Worm (Caenorhabditis elegans) whole organism, L2 larva: ENCODE measurements around the gene jkk-1.

Experiments
- C34F6.9 ChIP-seq: fragments of 150-350 bp; optimal IDR thresholded peaks from 2 replicates; lab custom pipeline; 2014; ENCODE audit warnings: missing biosample characterization, missing genetic modification characterization
- F13H6.1 ChIP-seq: sonication (generic microtip); optimal IDR thresholded peaks from 2 replicates; lab custom pipeline; 2016; ENCODE audit warnings: missing genetic modification characterization, missing compliant biosample characterization
- R02D3.7 ChIP-seq: fragments of 150-350 bp; optimal IDR thresholded peaks from 2 replicates; lab custom pipeline; 2014; ENCODE audit warnings: missing biosample characterization, missing genetic modification characterization
- Y55F3AM.14 ChIP-seq: fragments of 200-800 bp; sonication (Bioruptor generic); optimal IDR thresholded peaks from 2 replicates; lab custom pipeline; 2018; ENCODE audit warnings: mild to moderate bottlenecking, missing genetic modification characterization, missing compliant biosample characterization
- aly-2 ChIP-seq: fragments of 150-350 bp; optimal IDR thresholded peaks from 2 replicates; lab custom pipeline; 2014; ENCODE audit warnings: missing biosample characterization, missing genetic modification characterization
- ama-1 ChIP-seq: fragments of 150-350 bp; optimal IDR thresholded peaks from 2 replicates; lab custom pipeline; 2018; ENCODE audit warnings: inconsistent platforms
- blmp-1 ChIP-seq: sonication (generic microtip); optimal IDR thresholded peaks from 2 replicates; lab custom pipeline; 2017; ENCODE audit warnings: missing genetic modification characterization, mild to moderate bottlenecking, missing compliant biosample characterization, antibody characterized with exemption, moderate library complexity; ENCODE audit not compliant: insufficient read depth
- crh-2 ChIP-seq: sonication (generic microtip); optimal IDR thresholded peaks from 2 replicates; lab custom pipeline; 2017; ENCODE audit warnings: missing biosample characterization, missing genetic modification characterization
- dmd-4 ChIP-seq: sonication (generic microtip); optimal IDR thresholded peaks from 2 replicates; lab custom pipeline; 2017; ENCODE audit warnings: missing biosample characterization, missing genetic modification characterization
- elt-1 ChIP-seq: fragments of 150-350 bp; optimal IDR thresholded peaks from 2 replicates; lab custom pipeline; 2014; ENCODE audit warnings: missing biosample characterization, missing genetic modification characterization
- elt-3 ChIP-seq: sonication (generic microtip); optimal IDR thresholded peaks from 2 replicates; lab custom pipeline; 2017; ENCODE audit warnings: missing biosample characterization, missing genetic modification characterization
- fos-1 ChIP-seq: fragments of 150-350 bp; optimal IDR thresholded peaks from 2 replicates; lab custom pipeline; 2014; ENCODE audit warnings: missing biosample characterization, missing genetic modification characterization
- gmeb-1 ChIP-seq: fragments of 150-350 bp; optimal IDR thresholded peaks from 2 replicates; lab custom pipeline; 2014; ENCODE audit warnings: missing biosample characterization, missing genetic modification characterization
- lin-11 ChIP-seq: fragments of 150-350 bp; sonication (generic microtip); optimal IDR thresholded peaks from 2 replicates; lab custom pipeline; 2014; ENCODE audit warnings: missing biosample characterization, missing genetic modification characterization, inconsistent platforms, mixed read lengths
- lin-13 ChIP-seq: fragments of 150-350 bp; optimal IDR thresholded peaks from 2 replicates; lab custom pipeline; 2014; ENCODE audit warnings: missing biosample characterization, missing genetic modification reagents, missing genetic modification characterization
- lin-39 ChIP-seq: fragments of 150-350 bp; optimal IDR thresholded peaks from 2 replicates; lab custom pipeline; 2014; ENCODE audit warnings: missing biosample characterization, missing genetic modification reagents, missing genetic modification characterization
- lsy-2 ChIP-seq, 2 experiments: fragments of 150-350 bp in 1 of 2; sonication (generic microtip) in 1 of 2; optimal IDR thresholded peaks; 2 replicates each; lab custom pipeline; 2014 to 2017; ENCODE audit warnings: missing biosample characterization in 2 of 2, missing genetic modification characterization in 2 of 2
- mab-5 ChIP-seq: fragments of 150-350 bp; optimal IDR thresholded peaks from 2 replicates; lab custom pipeline; 2014; ENCODE audit warnings: missing biosample characterization, missing genetic modification characterization
- mbf-1 ChIP-seq: sonication (generic microtip); optimal IDR thresholded peaks from 2 replicates; lab custom pipeline; 2017; ENCODE audit warnings: missing biosample characterization, missing genetic modification characterization
- mdl-1 ChIP-seq, 2 experiments: fragments of 150-350 bp in 1 of 2; sonication (generic microtip) in 1 of 2; optimal IDR thresholded peaks; 2 replicates each; lab custom pipeline; 2017; ENCODE audit warnings: missing biosample characterization in 2 of 2, missing genetic modification characterization in 2 of 2
- nhr-10 ChIP-seq: sonication (generic microtip); optimal IDR thresholded peaks from 2 replicates; lab custom pipeline; 2017; ENCODE audit warnings: missing biosample characterization, missing genetic modification characterization
- nhr-11 ChIP-seq: fragments of 150-350 bp; optimal IDR thresholded peaks from 2 replicates; lab custom pipeline; 2014; ENCODE audit warnings: missing biosample characterization, missing genetic modification characterization
- nhr-129 ChIP-seq: fragments of 150-350 bp; optimal IDR thresholded peaks from 2 replicates; lab custom pipeline; 2014; ENCODE audit warnings: missing biosample characterization, missing genetic modification characterization
- nhr-21 ChIP-seq: fragments of 150-350 bp; optimal IDR thresholded peaks from 2 replicates; lab custom pipeline; 2014; ENCODE audit warnings: missing biosample characterization, missing genetic modification characterization
- nhr-23 ChIP-seq: fragments of 150-350 bp; optimal IDR thresholded peaks from 2 replicates; lab custom pipeline; 2014; ENCODE audit warnings: missing biosample characterization, missing genetic modification reagents, missing genetic modification characterization
- nhr-237 ChIP-seq: fragments of 150-350 bp; optimal IDR thresholded peaks from 2 replicates; lab custom pipeline; 2014; ENCODE audit warnings: missing biosample characterization, missing genetic modification characterization
- nhr-25 ChIP-seq: fragments of 150-350 bp; sonication (generic microtip); optimal IDR thresholded peaks from 3 replicates; lab custom pipeline; 2014; ENCODE audit warnings: missing biosample characterization, missing genetic modification characterization
- nhr-6 ChIP-seq: fragments of 150-350 bp; optimal IDR thresholded peaks from 2 replicates; lab custom pipeline; 2014; ENCODE audit warnings: missing biosample characterization, missing genetic modification characterization
- nhr-77 ChIP-seq: fragments of 150-350 bp; optimal IDR thresholded peaks from 2 replicates; lab custom pipeline; 2014; ENCODE audit warnings: missing biosample characterization, missing genetic modification characterization
- peb-1 ChIP-seq: fragments of 150-350 bp; optimal IDR thresholded peaks from 2 replicates; lab custom pipeline; 2014; ENCODE audit warnings: missing biosample characterization, missing genetic modification characterization
- sem-4 ChIP-seq: fragments of 150-350 bp; optimal IDR thresholded peaks from 2 replicates; lab custom pipeline; 2014; ENCODE audit warnings: missing biosample characterization, missing genetic modification reagents, missing genetic modification characterization
- skn-1 ChIP-seq: sonication (generic microtip); optimal IDR thresholded peaks from 2 replicates; lab custom pipeline; 2017; ENCODE audit warnings: missing biosample characterization, missing genetic modification characterization
- sma-3 ChIP-seq: sonication (generic microtip); optimal IDR thresholded peaks from 2 replicates; lab custom pipeline; 2016; ENCODE audit warnings: missing genetic modification reagents, missing genetic modification characterization, missing compliant biosample characterization
- sma-9 ChIP-seq, 2 experiments: fragments of 150-350 bp in 1 of 2; sonication (generic microtip) in 1 of 2; optimal IDR thresholded peaks; 2 replicates each; lab custom pipeline; 2014 to 2016; ENCODE audit warnings: missing genetic modification characterization in 2 of 2, mild to moderate bottlenecking in 1 of 2, missing biosample characterization in 1 of 2, missing compliant biosample characterization in 1 of 2, missing genetic modification reagents in 1 of 2, moderate library complexity in 1 of 2
- snpc-4 ChIP-seq: fragments of 150-350 bp; optimal IDR thresholded peaks from 2 replicates; lab custom pipeline; 2014; ENCODE audit warnings: missing biosample characterization, missing genetic modification characterization
- unc-39 ChIP-seq: fragments of 150-350 bp; optimal IDR thresholded peaks from 2 replicates; lab custom pipeline; 2014; ENCODE audit warnings: missing biosample characterization, missing genetic modification characterization
- unc-62 ChIP-seq: fragments of 150-350 bp; optimal IDR thresholded peaks from 2 replicates; lab custom pipeline; 2014; ENCODE audit warnings: missing biosample characterization, missing genetic modification reagents, missing genetic modification characterization
- ztf-11 ChIP-seq: sonication (generic microtip); optimal IDR thresholded peaks from 2 replicates; lab custom pipeline; 2017; ENCODE audit warnings: missing biosample characterization, missing genetic modification characterization
- ztf-4 ChIP-seq: fragments of 150-350 bp; optimal IDR thresholded peaks from 2 replicates; lab custom pipeline; 2014; ENCODE audit warnings: missing biosample characterization, missing genetic modification characterization

jkk-1 gene

ce11 chrX:5319214-5319838 is 48.9 kb upstream of the jkk-1 start (continued):
- TF ChIP-seq sma-9 (GFP tag; optimal IDR thresholded peaks at IDR 0.05; lab: Kevin White, UChicago) (peak; percentile 70), sma-9 (tag; optimal IDR thresholded peaks at IDR 0.05; lab: Kevin White, UChicago) (no peak), fos-1 (tag; lab: Kevin White, UChicago) (peak; percentile 51), ztf-4 (tag; lab: Kevin White, UChicago) (no peak), lin-11 (tag; lab: Kevin White, UChicago) (no peak), blmp-1 (tag; lab: Kevin White, UChicago) (no peak), unc-62 (GFP tag; lab: Kevin White, UChicago) (no peak), unc-39 (no peak), mdl-1 (tag; optimal IDR thresholded peaks at IDR 0.05; lab: Kevin White, UChicago) (no peak), aly-2 (tag; lab: Kevin White, UChicago) (no peak)

DNA sequence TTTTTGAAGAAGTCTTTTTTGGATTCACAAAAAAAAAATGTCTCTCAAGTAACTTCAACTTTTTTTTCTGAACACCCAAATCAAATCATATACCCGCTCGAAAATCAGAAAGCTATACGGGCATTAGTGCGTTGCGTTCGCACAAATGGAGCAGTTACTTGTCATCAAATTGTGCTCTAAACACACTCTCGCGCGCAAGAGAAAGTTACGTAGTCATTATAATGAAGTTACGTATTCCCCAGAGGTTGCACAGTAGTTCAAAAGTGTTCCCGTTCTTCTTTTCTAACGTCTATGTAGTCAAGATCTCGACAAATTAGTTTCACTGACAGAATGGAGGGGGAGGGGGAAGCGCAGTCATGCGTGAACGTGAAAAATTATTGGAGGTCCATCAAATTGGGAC is 46.7 kb upstream of the jkk-1 start:
- TF ChIP-seq ama-1 (no peak), mdl-1 (tag; optimal IDR thresholded peaks at IDR 0.05; lab: Kevin White, UChicago) (no peak), lsy-2 (tag; optimal IDR thresholded peaks at IDR 0.05; lab: Kevin White, UChicago) (no peak), ztf-4 (tag; lab: Kevin White, UChicago) (no peak), unc-62 (GFP tag; lab: Kevin White, UChicago) (no peak), aly-2 (tag; lab: Kevin White, UChicago) (no peak)

- TF ChIP-seq ztf-11 (tag; lab: Kevin White, UChicago), result no peak
These were observed 45.0 kb upstream of the jkk-1 start, which contains the start of gene sto-2 for ce11 chrX:5323287-5323686. TSS of gene sto-2 (minus strand) at chrX:5323387.

DNA sequence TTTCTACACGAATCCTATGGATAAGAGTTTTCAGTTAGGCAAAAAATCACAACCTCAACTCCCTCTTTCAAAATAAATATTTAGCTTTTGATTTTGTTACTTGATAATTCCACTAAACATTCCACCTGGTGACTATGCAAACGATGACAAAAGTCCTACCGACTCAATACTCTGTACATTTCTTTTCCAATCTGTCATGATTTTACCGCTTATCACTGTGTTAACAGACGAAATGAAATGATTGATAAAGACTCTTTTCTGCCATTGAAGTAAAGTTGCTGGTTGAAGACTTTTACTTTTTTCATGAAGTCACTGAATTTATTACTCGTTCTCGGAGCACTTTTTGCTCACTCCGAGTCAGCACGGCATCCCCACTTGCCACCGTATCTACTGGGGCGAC is 39.0 kb upstream of the jkk-1 start, which contains the start of gene C26B9.5:
TSS of gene C26B9.5 (plus strand) at position 244 of the 400 bp plus-strand sequence.
- TF ChIP-seq fos-1 (tag; lab: Kevin White, UChicago) (peak; percentile 86), nhr-6 (tag; lab: Kevin White, UChicago) (no peak), skn-1 (tag; lab: Kevin White, UChicago) (peak; percentile 80), ama-1 (no peak), mbf-1 (no peak), mab-5 (no peak), sma-3 (GFP tag; lab: Kevin White, UChicago) (no peak), R02D3.7 (tag; lab: Kevin White, UChicago) (no peak)
- TF ChIP-seq, all 48 proteins: peak for 2

DNA sequence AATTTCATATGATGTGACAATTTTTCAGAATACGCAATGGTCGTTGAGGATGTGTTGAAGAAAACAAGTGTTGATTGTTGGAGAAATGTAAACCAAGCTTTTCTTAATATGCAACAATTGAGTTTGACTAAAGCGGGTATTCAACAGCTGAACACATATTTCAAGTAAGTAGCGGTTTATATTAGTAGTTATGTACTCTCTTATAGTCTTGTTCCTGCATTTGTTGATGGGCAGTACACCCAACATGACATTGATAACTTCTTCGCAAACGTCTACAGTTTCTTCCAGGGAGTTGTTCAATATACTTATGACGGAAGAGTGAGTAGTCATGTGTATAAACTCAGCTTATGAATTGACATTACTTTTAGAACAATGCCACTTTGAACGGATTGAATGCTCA is 37.5 kb upstream of the jkk-1 start:
- no peak for TF ChIP-seq lin-13 (GFP tag; lab: Kevin White, UChicago)
- no peak for TF ChIP-seq nhr-237 (tag; lab: Kevin White, UChicago)
- TF ChIP-seq nhr-23, result no peak

DNA sequence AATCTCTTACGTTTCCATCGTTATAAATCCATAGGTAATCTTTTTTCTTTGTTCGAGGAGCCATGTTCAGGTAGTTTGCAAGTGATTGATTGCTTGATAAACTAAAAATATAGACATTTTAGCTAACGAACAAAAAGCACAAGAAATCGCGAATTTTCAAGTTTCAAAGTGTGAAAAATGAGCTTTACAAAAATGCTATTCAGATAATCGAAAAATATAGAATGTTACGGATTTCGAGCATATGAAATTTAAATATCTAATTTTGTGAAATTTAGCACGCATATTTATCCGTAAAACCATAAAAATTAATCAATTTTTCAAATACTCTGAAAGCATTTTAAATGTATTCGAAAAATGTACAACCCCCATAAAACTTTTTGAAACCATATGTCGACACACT is 32.9 kb upstream of the jkk-1 start, which contains the start of gene C26B9.6:
TSS of gene C26B9.6 (minus strand) at position 101 of the 400 bp plus-strand sequence.
- TF ChIP-seq C34F6.9 (tag; lab: Kevin White, UChicago), result no peak
- no peak for TF ChIP-seq Y55F3AM.14
- TF ChIP-seq lin-39 (tag; lab: Kevin White, UChicago), result no peak
- TF ChIP-seq F13H6.1 (tag; lab: Kevin White, UChicago), result no peak

DNA sequence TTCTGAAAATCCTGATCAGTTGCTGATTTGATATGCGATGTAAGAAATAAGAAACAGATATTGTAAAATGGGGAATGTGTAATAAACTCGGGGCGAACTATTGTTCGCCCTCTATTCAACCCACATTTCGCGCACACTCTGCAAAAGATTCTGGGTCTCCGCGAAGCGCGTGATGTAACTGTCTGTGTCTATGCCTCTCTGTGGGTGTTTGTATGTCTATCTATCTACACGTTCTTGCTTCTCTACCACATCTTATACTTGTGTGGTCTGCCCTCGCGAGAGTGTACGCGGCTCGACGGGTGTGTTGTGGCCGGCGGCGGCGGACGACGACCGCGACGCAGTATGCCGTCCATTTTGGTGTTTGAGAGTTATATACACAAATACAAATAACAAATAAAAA is 31.8 kb upstream of the jkk-1 start:
- no peak for TF ChIP-seq elt-1 (tag; lab: Kevin White, UChicago)
- no peak for TF ChIP-seq nhr-11 (tag; lab: Kevin White, UChicago)
- no peak for TF ChIP-seq unc-39
- no peak for TF ChIP-seq nhr-10 (tag; lab: Kevin White, UChicago)
- peak; percentile 18 for TF ChIP-seq lin-11 (tag; lab: Kevin White, UChicago)
- peak; percentile 77 for TF ChIP-seq crh-2 (tag; lab: Kevin White, UChicago)
- no peak for TF ChIP-seq ztf-11 (tag; lab: Kevin White, UChicago)
- TF ChIP-seq unc-62 (GFP tag; lab: Kevin White, UChicago), result no peak
- TF ChIP-seq gmeb-1 (tag; lab: Kevin White, UChicago), result peak; percentile 16
- no peak for TF ChIP-seq R02D3.7 (tag; lab: Kevin White, UChicago)
- peak; percentile 35 for TF ChIP-seq nhr-21 (tag; lab: Kevin White, UChicago)
- TF ChIP-seq peb-1, result peak; percentile 52
- TF ChIP-seq nhr-129 (tag; lab: Kevin White, UChicago), result peak; percentile 79
- TF ChIP-seq aly-2 (tag; lab: Kevin White, UChicago), result no peak
- peak; percentile 54 for TF ChIP-seq nhr-25 (tag; lab: Kevin White, UChicago)
- TF ChIP-seq blmp-1 (tag; lab: Kevin White, UChicago), result no peak
- TF ChIP-seq elt-3 (tag; lab: Kevin White, UChicago), result no peak
- TF ChIP-seq sem-4 (tag; lab: Kevin White, UChicago), result peak; percentile 63
- no peak for TF ChIP-seq nhr-23
- TF ChIP-seq nhr-237 (tag; lab: Kevin White, UChicago), result no peak
- TF ChIP-seq snpc-4, result peak; percentile 32
- no peak for TF ChIP-seq lin-39 (tag; lab: Kevin White, UChicago)
- no peak for TF ChIP-seq nhr-77 (tag; lab: Kevin White, UChicago)
- TF ChIP-seq dmd-4 (tag; lab: Kevin White, UChicago), result no peak
